Worm (Caenorhabditis elegans) whole organism, L3 larva: Measurements from ENCODE around the gene lips-11.
"Not testable (repeated sequence)": the region's sequence is repeated elsewhere in the genome, so short reads cannot be mapped to it uniquely, and the experiment has no call there.

ENCODE experiments used
- ZK546.5 ChIP-seq: sonication (generic microtip); optimal IDR thresholded peaks from 2 replicates; lab custom pipeline; 2017; ENCODE audit warnings: missing biosample characterization, missing genetic modification characterization
- elt-2 ChIP-seq: sonication (generic microtip); optimal IDR thresholded peaks from 2 replicates; lab custom pipeline; 2016; ENCODE audit warnings: missing genetic modification reagents, mild to moderate bottlenecking, missing genetic modification characterization, missing compliant biosample characterization
- elt-3 ChIP-seq, 3 experiments: fragments of 150-350 bp in 1 of 3; sonication (generic microtip) in 2 of 3; optimal IDR thresholded peaks; 2 replicates in 2 of 3; 4 replicates in 1 of 3; lab custom pipeline; 2014 to 2017; ENCODE audit warnings: missing biosample characterization in 3 of 3, missing genetic modification characterization in 3 of 3
- fkh-10 ChIP-seq: sonication (generic microtip); optimal IDR thresholded peaks from 2 replicates; lab custom pipeline; 2017; ENCODE audit warnings: missing biosample characterization, missing genetic modification reagents, missing genetic modification characterization
- fos-1 ChIP-seq: fragments of 150-350 bp; optimal IDR thresholded peaks from 2 replicates; lab custom pipeline; 2014; ENCODE audit warnings: missing biosample characterization, missing genetic modification characterization
- nhr-76 ChIP-seq: fragments of 150-350 bp; sonication (generic microtip); optimal IDR thresholded peaks from 5 replicates; lab custom pipeline; 2014; ENCODE audit warnings: missing biosample characterization, missing genetic modification characterization
- skn-1 ChIP-seq: fragments of 150-350 bp; optimal IDR thresholded peaks from 2 replicates; lab custom pipeline; 2014; ENCODE audit warnings: missing biosample characterization, missing genetic modification characterization
- ztf-11 ChIP-seq: fragments of 150-350 bp; optimal IDR thresholded peaks from 2 replicates; lab custom pipeline; 2014; ENCODE audit warnings: missing biosample characterization, missing genetic modification characterization

The lips-11 gene

DNA sequence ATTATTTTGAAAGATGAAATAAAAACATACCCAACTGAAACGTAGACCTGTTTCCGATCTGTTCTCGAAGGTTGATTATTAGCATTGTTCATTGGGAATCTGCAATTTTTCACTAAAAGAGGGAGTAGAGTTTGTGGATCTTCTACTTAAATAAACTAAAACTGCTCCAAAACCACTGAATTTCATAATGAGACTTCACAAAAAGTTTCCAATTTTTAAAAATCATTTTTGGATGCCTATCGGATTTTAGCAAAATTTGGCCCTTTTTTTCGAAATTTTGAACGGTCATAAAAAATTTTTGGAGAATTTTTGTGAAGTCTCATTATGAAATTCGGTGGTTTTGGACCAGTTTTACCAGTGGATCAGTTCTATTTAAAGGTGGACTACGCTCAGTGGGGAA, 43.9 kb downstream of the lips-11 start, which contains the start of gene K02E7.10:
Gene K02E7.10 (minus strand): TSS at position 101 of the 400 bp plus-strand sequence.
- TF ChIP-seq ZK546.5 (tag; lab: Kevin White, UChicago) = no peak
- TF ChIP-seq fkh-10 = no peak
- TF ChIP-seq elt-2 (tag; lab: Kevin White, UChicago) = no peak
- TF ChIP-seq ztf-11 (tag; lab: Kevin White, UChicago) = no peak

DNA sequence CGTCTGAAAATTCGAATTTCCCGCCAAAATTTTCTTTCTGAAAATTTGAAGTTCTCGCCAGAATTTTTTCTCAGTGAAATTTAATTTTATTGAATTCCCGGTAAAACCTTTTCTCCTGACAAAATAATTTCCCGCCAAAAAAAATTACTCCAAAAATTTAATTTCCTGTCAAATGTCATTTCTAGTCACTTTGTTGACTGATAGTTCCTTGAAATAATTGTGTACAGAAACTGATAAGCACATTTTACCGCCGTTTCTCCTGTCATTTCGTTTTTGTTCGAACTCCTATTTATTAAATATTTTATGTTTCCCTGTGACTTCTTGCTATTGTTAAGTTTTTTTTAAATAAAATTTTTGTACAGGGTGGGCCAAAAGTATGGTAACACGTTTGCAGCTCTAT, 46.9 kb downstream of the lips-11 start:
- no peak for TF ChIP-seq nhr-76
- no peak for TF ChIP-seq fos-1 (tag; lab: Kevin White, UChicago)
- no peak for TF ChIP-seq skn-1 (tag; lab: Kevin White, UChicago)
- peak; percentile 52 for TF ChIP-seq elt-2 (tag; lab: Kevin White, UChicago)

DNA sequence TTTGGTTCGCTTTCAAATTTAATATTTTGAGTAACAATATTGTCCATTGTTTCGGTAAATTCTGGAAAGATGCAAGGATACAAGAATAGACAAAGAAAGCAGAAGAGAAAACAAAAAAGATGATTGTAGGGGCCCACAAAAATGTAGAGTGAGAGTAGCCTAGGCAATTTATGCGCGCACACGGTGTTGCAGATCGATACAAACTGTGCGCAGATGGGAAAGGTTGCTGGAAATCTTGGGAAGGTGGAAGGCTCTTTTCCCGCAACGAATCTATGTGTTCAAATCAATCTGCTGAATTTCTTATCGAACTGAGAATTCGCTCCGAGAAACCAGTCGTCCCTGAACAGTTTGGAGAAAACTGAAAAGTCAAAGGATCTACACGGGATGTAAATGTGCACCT, 50.1 kb downstream of the lips-11 start, which contains the start of gene btb-10:
Gene btb-10 (minus strand): TSS at position 101 of the 400 bp plus-strand sequence.
- TF ChIP-seq skn-1 (tag; lab: Kevin White, UChicago); fkh-10; elt-3 (tag; optimal IDR thresholded peaks at IDR 0.05; lab: Kevin White, UChicago): not testable (repeated sequence)
